Fruit fly (Drosophila melanogaster) whole organism, adult: ENCODE measurements around the gene blot.

Experiments used
- CG11617 ChIP-seq: fragments of 200-800 bp; sonication (Bioruptor generic); optimal IDR thresholded peaks from 2 replicates; lab custom pipeline; 2017; ENCODE audit warnings: mild to moderate bottlenecking, missing biosample characterization, missing genetic modification reagents, missing genetic modification characterization
- CG12768 ChIP-seq: fragments of 200-800 bp; sonication (Bioruptor generic); optimal IDR thresholded peaks from 2 replicates; lab custom pipeline; 2017; ENCODE audit warnings: missing biosample characterization, missing genetic modification characterization, mild to moderate bottlenecking, moderate library complexity, missing genetic modification reagents
- CG14711 ChIP-seq: fragments of 200-800 bp; sonication (Bioruptor generic); optimal IDR thresholded peaks from 2 replicates; lab custom pipeline; 2018; ENCODE audit warnings: missing biosample characterization, mild to moderate bottlenecking, missing genetic modification characterization, moderate library complexity
- CG1620 ChIP-seq: fragments of 200-800 bp; sonication (Bioruptor generic); optimal IDR thresholded peaks from 2 replicates; lab custom pipeline; 2016; ENCODE audit warnings: missing biosample characterization, missing genetic modification characterization
- CG33017 ChIP-seq: fragments of 200-800 bp; sonication (Bioruptor generic); optimal IDR thresholded peaks from 2 replicates; lab custom pipeline; 2018; ENCODE audit warnings: missing biosample characterization, mild to moderate bottlenecking, missing genetic modification characterization, moderate library complexity
- CG5204 ChIP-seq: fragments of 200-800 bp; sonication (Bioruptor generic); optimal IDR thresholded peaks from 2 replicates; lab custom pipeline; 2016; ENCODE audit warnings: missing biosample characterization, missing genetic modification characterization
- CG7045 ChIP-seq: fragments of 200-800 bp; sonication (Bioruptor generic); optimal IDR thresholded peaks from 2 replicates; lab custom pipeline; 2017; ENCODE audit warnings: missing biosample characterization, mild to moderate bottlenecking, missing genetic modification characterization
- CG7101 ChIP-seq: fragments of 200-800 bp; sonication (Bioruptor generic); optimal IDR thresholded peaks from 2 replicates; lab custom pipeline; 2018; ENCODE audit warnings: missing biosample characterization, mild to moderate bottlenecking, missing genetic modification characterization, moderate library complexity
- Clk ChIP-seq: fragments of 200-800 bp; sonication (Bioruptor generic); optimal IDR thresholded peaks from 2 replicates; lab custom pipeline; 2017; ENCODE audit warnings: missing biosample characterization, missing genetic modification characterization
- Crg-1 ChIP-seq: fragments of 200-800 bp; sonication (Bioruptor generic); optimal IDR thresholded peaks from 2 replicates; lab custom pipeline; 2016; ENCODE audit warnings: missing biosample characterization, missing genetic modification characterization
- Hr96 ChIP-seq: fragments of 200-800 bp; sonication (Bioruptor generic); optimal IDR thresholded peaks from 2 replicates; lab custom pipeline; 2016; ENCODE audit warnings: missing biosample characterization, missing genetic modification characterization
- Mnt ChIP-seq: fragments of 200-800 bp; sonication (Bioruptor generic); optimal IDR thresholded peaks from 2 replicates; lab custom pipeline; 2016; ENCODE audit warnings: missing biosample characterization, mild to moderate bottlenecking, missing genetic modification characterization
- bab1 ChIP-seq: fragments of 200-800 bp; sonication (Bioruptor generic); optimal IDR thresholded peaks from 3 replicates; lab custom pipeline; 2019; ENCODE audit warnings: missing biosample characterization, mild to moderate bottlenecking, missing genetic modification characterization, moderate library complexity
- cic ChIP-seq: fragments of 200-800 bp; sonication (Bioruptor generic); optimal IDR thresholded peaks from 2 replicates; lab custom pipeline; 2017; ENCODE audit warnings: missing biosample characterization, mild to moderate bottlenecking, missing genetic modification characterization, moderate library complexity
- cnc ChIP-seq, 2 experiments: fragments of >200 bp; optimal IDR thresholded peaks; 2 replicates each; lab custom pipeline; 2017
- kay ChIP-seq: fragments of 200-800 bp; sonication (Bioruptor generic); peaks from one replicate; lab custom pipeline; 2016; ENCODE audit warnings: missing biosample characterization, missing genetic modification characterization, borderline replicate concordance
- ovo ChIP-seq: fragments of 200-800 bp; sonication (Bioruptor generic); optimal IDR thresholded peaks from 2 replicates; lab custom pipeline; 2016; ENCODE audit warnings: missing biosample characterization, missing genetic modification characterization
- pad ChIP-seq: fragments of 200-800 bp; sonication (Bioruptor generic); optimal IDR thresholded peaks from 3 replicates; lab custom pipeline; 2017; ENCODE audit warnings: missing biosample characterization, missing genetic modification characterization, mild to moderate bottlenecking, moderate library complexity, missing genetic modification reagents
- tj ChIP-seq: fragments of 200-800 bp; sonication (Bioruptor generic); optimal IDR thresholded peaks from 3 replicates; lab custom pipeline; 2017; ENCODE audit warnings: missing biosample characterization, mild to moderate bottlenecking, missing genetic modification characterization, moderate library complexity
- toe ChIP-seq: fragments of 200-800 bp; sonication (Bioruptor generic); optimal IDR thresholded peaks from 2 replicates; lab custom pipeline; 2016; ENCODE audit warnings: missing biosample characterization, missing genetic modification characterization

The blot gene

DNA sequence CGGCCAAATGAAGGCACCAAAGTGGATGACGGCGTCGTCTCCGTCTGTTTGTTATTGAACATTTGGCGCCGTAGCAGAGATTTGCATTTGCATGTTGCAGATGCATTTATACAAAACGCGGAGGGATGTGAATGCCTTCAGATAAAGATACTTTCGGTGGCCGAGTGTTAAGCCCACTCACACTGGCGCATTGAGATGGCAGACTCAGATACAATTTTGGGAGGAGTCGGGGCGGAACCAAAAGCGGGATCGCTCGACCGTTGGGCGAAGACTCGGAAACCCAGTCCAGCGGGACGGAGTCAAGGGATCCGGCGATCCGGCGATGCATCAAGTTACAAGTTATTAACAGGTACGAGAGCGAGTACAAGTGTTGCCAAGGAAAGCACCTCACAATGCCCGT lies 9.2 kb downstream of the blot start:
- TF ChIP-seq CG1620 (GFP tag; lab: Kevin White, UChicago) (no peak), ovo (GFP tag; lab: Kevin White, UChicago) (no peak), cnc (optimal IDR thresholded peaks at IDR 0.05; lab: Kevin White, UChicago) (no peak), Hr96 (no peak), tj (GFP tag; lab: Kevin White, UChicago) (no peak), CG11617 (GFP tag; lab: Kevin White, UChicago) (no peak), CG5204 (GFP tag; lab: Kevin White, UChicago) (no peak), Crg-1 (no peak), CG33017 (no peak), cic (GFP tag; lab: Kevin White, UChicago) (no peak)

DNA sequence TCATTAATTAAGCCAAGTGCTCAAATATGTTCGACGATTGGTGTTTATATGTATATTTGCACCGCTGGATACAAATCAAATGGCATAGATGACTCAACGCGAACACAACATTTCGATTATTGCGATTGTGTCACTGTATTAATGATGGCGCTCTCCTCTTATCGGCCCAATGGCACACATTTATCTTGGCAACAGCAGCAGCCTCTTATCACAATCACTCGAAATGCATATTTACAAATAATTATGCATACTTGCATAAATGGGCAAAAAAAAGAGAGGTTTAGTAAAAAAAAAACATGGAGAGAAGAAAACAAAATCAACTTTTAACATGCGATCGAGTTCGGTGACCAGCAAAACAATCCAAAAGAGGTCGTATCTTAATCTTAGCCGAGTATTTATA lies 10.0 kb downstream of the blot start:
- TF ChIP-seq Clk (GFP tag; lab: Kevin White, UChicago) (no peak), tj (GFP tag; lab: Kevin White, UChicago) (peak; percentile 54)

dm6 chr3L:17407480-17408093 lies 13.7 kb downstream of the blot start:
- TF ChIP-seq CG12768 (no peak), cic (GFP tag; lab: Kevin White, UChicago) (no peak), CG7045 (GFP tag; lab: Kevin White, UChicago) (no peak), cnc (optimal IDR thresholded peaks at IDR 0.05; lab: Kevin White, UChicago) (no peak), pad (GFP tag; lab: Kevin White, UChicago) (no peak), bab1 (GFP tag; lab: Kevin White, UChicago) (no peak)

dm6 chr3L:17407073-17407472 lies 14.2 kb downstream of the blot start:
- TF ChIP-seq cic (GFP tag; lab: Kevin White, UChicago): no peak
- TF ChIP-seq CG1620 (GFP tag; lab: Kevin White, UChicago): no peak
- TF ChIP-seq Clk (GFP tag; lab: Kevin White, UChicago): no peak
- no peak for TF ChIP-seq toe
- no peak for TF ChIP-seq CG33017
- no peak for TF ChIP-seq CG7101
- no peak for TF ChIP-seq Crg-1
- TF ChIP-seq kay (GFP tag; lab: Kevin White, UChicago): no peak
- TF ChIP-seq CG14711 (tag; lab: Kevin White, UChicago): no peak
- no peak for TF ChIP-seq cnc (optimal IDR thresholded peaks at IDR 0.05; lab: Kevin White, UChicago)

dm6 chr3L:17404646-17405045 lies 16.7 kb downstream of the blot start:
- TF ChIP-seq kay (GFP tag; lab: Kevin White, UChicago) (no peak), bab1 (GFP tag; lab: Kevin White, UChicago) (no peak), CG1620 (GFP tag; lab: Kevin White, UChicago) (no peak), CG14711 (tag; lab: Kevin White, UChicago) (no peak), Clk (GFP tag; lab: Kevin White, UChicago) (no peak), cic (GFP tag; lab: Kevin White, UChicago) (no peak)

- no peak for TF ChIP-seq tj (GFP tag; lab: Kevin White, UChicago)
- no peak for TF ChIP-seq CG11617 (GFP tag; lab: Kevin White, UChicago)
- no peak for TF ChIP-seq bab1 (GFP tag; lab: Kevin White, UChicago)
- no peak for TF ChIP-seq cic (GFP tag; lab: Kevin White, UChicago)
- TF ChIP-seq CG7045 (GFP tag; lab: Kevin White, UChicago): no peak
- TF ChIP-seq CG33017: no peak
- no peak for TF ChIP-seq toe
- TF ChIP-seq Clk (GFP tag; lab: Kevin White, UChicago): no peak
- TF ChIP-seq kay (GFP tag; lab: Kevin White, UChicago): no peak
- no peak for TF ChIP-seq Crg-1
- TF ChIP-seq CG14711 (tag; lab: Kevin White, UChicago): no peak
- no peak for TF ChIP-seq Hr96
- no peak for TF ChIP-seq CG12768
Observed at dm6 chr3L:17403268-17403667, 18.0 kb downstream of the blot start.

- TF ChIP-seq toe: no peak
- no peak for TF ChIP-seq CG7101
- no peak for TF ChIP-seq ovo (GFP tag; lab: Kevin White, UChicago)
- TF ChIP-seq CG11617 (GFP tag; lab: Kevin White, UChicago): no peak
- no peak for TF ChIP-seq bab1 (GFP tag; lab: Kevin White, UChicago)
- no peak for TF ChIP-seq CG7045 (GFP tag; lab: Kevin White, UChicago)
- no peak for TF ChIP-seq kay (GFP tag; lab: Kevin White, UChicago)
- no peak for TF ChIP-seq cic (GFP tag; lab: Kevin White, UChicago)
Observed at dm6 chr3L:17402399-17402798, 18.9 kb downstream of the blot start.

DNA sequence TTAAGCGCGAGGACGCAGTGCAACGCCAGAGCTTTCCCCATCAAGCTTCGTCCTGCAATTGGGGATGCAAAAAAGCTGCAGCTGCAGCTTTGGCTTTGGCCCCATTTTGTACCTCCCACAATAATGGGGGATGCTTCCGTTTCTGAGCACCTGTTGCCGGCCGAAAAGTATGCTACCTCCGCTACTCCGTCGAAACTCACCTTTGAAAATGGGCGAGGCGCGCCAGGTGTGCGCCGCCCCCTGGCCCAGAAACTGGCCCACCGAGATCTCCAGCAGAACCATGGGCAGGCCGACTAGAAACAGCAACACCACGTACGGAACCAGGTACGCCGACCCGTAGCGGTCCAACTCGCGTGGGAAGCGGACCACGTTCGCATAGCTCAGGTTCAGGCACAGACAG lies 19.9 kb downstream of the blot start:
- TF ChIP-seq kay (GFP tag; lab: Kevin White, UChicago): no peak
- TF ChIP-seq CG33017: no peak
- no peak for TF ChIP-seq Clk (GFP tag; lab: Kevin White, UChicago)
- no peak for TF ChIP-seq cic (GFP tag; lab: Kevin White, UChicago)
- TF ChIP-seq CG11617 (GFP tag; lab: Kevin White, UChicago): no peak
- TF ChIP-seq CG1620 (GFP tag; lab: Kevin White, UChicago): no peak
- no peak for TF ChIP-seq Mnt (GFP tag; lab: Kevin White, UChicago)
- TF ChIP-seq ovo (GFP tag; lab: Kevin White, UChicago): no peak
- no peak for TF ChIP-seq toe
- no peak for TF ChIP-seq CG14711 (tag; lab: Kevin White, UChicago)
- TF ChIP-seq CG12768: no peak
- TF ChIP-seq CG7045 (GFP tag; lab: Kevin White, UChicago): no peak
- no peak for TF ChIP-seq CG5204 (GFP tag; lab: Kevin White, UChicago)
- no peak for TF ChIP-seq cnc (optimal IDR thresholded peaks at IDR 0.05; lab: Kevin White, UChicago)
- no peak for TF ChIP-seq Crg-1
- no peak for TF ChIP-seq bab1 (GFP tag; lab: Kevin White, UChicago)
- TF ChIP-seq Hr96: no peak
